Worm (Caenorhabditis elegans) whole organism, L4/young adult: ENCODE results near the gene twk-49.

Experiments used
- W03F9.2 ChIP-seq: fragments of 150-350 bp; optimal IDR thresholded peaks from 2 replicates; lab custom pipeline; 2014; ENCODE audit warnings: missing biosample characterization, missing genetic modification characterization
- dao-5 ChIP-seq: sonication (generic microtip); optimal IDR thresholded peaks from 2 replicates; lab custom pipeline; 2016; ENCODE audit warnings: missing genotype, missing genetic modification characterization, moderate library complexity, missing compliant biosample characterization
- him-1 ChIP-seq: sonication (generic microtip); optimal IDR thresholded peaks from 2 replicates; lab custom pipeline; 2016; ENCODE audit warnings: missing genotype, missing genetic modification reagents, missing genetic modification characterization, missing compliant biosample characterization

ce11 chrII:6531527-6531926 is 32.6 kb upstream of the twk-49 start, which contains the start of gene abch-1:
- TF ChIP-seq dao-5 (tag; lab: Kevin White, UChicago) (no peak), him-1 (no peak), W03F9.2 (tag; lab: Kevin White, UChicago) (no peak)
